Worm (Caenorhabditis elegans) whole organism, mixed stage, embryonic: ENCODE data around the gene C46C2.3.

ENCODE experiments used
- lin-32 ChIP-seq: fragments of 200-800 bp; sonication (Bioruptor generic); optimal IDR thresholded peaks from 2 replicates; lab custom pipeline; 2018; ENCODE audit warnings: mild to moderate bottlenecking, missing genetic modification characterization, missing compliant biosample characterization
- sem-2 ChIP-seq: fragments of 200-800 bp; sonication (Bioruptor generic); optimal IDR thresholded peaks from 2 replicates; lab custom pipeline; 2018; ENCODE audit warnings: mild to moderate bottlenecking, missing genetic modification characterization, missing compliant biosample characterization
- unc-62 ChIP-seq: fragments of 150-350 bp; optimal IDR thresholded peaks from 2 replicates; lab custom pipeline; 2014; ENCODE audit warnings: missing biosample characterization, missing genetic modification reagents, missing genetic modification characterization

- TF ChIP-seq lin-32 (GFP tag; lab: Kevin White, UChicago) = peak; percentile 91
- peak; percentile 25 for TF ChIP-seq unc-62 (GFP tag; lab: Kevin White, UChicago)
- no peak for TF ChIP-seq sem-2 (GFP tag; lab: Kevin White, UChicago)
Measured at ce11 chrIV:9263812-9264320, 38.9 kb downstream of the C46C2.3 start, which contains the start of gene flh-1.
